Worm (Caenorhabditis elegans): ENCODE data around the gene Y49F6C.7.

Gene Y49F6C.7

ce11 chrII:3387503-3387902 is 19.5 kb upstream of the Y49F6C.7 start, which contains the start of gene T06D4.6:
TSS of gene T06D4.6 (minus strand) at chrII:3387603.
- TF ChIP-seq pax-3 (tag; optimal IDR thresholded peaks at IDR 0.05) (no peak), C34B4.2 (tag; optimal IDR thresholded peaks at IDR 0.05) (no peak), ceh-8 (GFP tag; optimal IDR thresholded peaks at IDR 0.05) (no peak), C04F5.9 (tag; optimal IDR thresholded peaks at IDR 0.05) (no peak), unc-86 (tag; optimal IDR thresholded peaks at IDR 0.05) (no peak), elt-2 (tag; optimal IDR thresholded peaks at IDR 0.05) (no peak), egl-27 (tag; optimal IDR thresholded peaks at IDR 0.05) (no peak), lin-35 (GFP tag; optimal IDR thresholded peaks at IDR 0.05) (no peak), Y116A8C.19 (tag; optimal IDR thresholded peaks at IDR 0.05; ENCODE audit: borderline replicate concordance) (no peak), irx-1 (tag; optimal IDR thresholded peaks at IDR 0.05) (no peak), ets-5 (GFP tag; IDR thresholded peaks at IDR 0.05) (no peak), unc-130 (tag; optimal IDR thresholded peaks at IDR 0.05) (no peak), snu-23 (GFP tag; optimal IDR thresholded peaks at IDR 0.05) (no peak), mef-2 (tag; optimal IDR thresholded peaks at IDR 0.05) (no peak), C16A3.4 (tag; optimal IDR thresholded peaks at IDR 0.05) (no peak), fkh-4 (tag; optimal IDR thresholded peaks at IDR 0.05; ENCODE audit: borderline replicate concordance) (no peak)

- TF ChIP-seq sptf-1 (tag; optimal IDR thresholded peaks at IDR 0.05) = no peak
- TF ChIP-seq sup-37 (GFP tag; optimal IDR thresholded peaks at IDR 0.05) = no peak
- no peak for TF ChIP-seq unc-86 (tag; optimal IDR thresholded peaks at IDR 0.05)
- no peak for TF ChIP-seq zag-1 (tag; optimal IDR thresholded peaks at IDR 0.05)
- no peak for TF ChIP-seq nhr-90 (tag; optimal IDR thresholded peaks at IDR 0.05; ENCODE audit: poor library complexity)
- no peak for TF ChIP-seq grh-1 (GFP tag; IDR thresholded peaks at IDR 0.05)
- no peak for TF ChIP-seq aha-1 (tag; optimal IDR thresholded peaks at IDR 0.05)
- TF ChIP-seq unc-130 (tag; optimal IDR thresholded peaks at IDR 0.05) = no peak
- no peak for TF ChIP-seq fkh-8 (tag; optimal IDR thresholded peaks at IDR 0.05)
- TF ChIP-seq ztf-4 (tag; optimal IDR thresholded peaks at IDR 0.05) = no peak
- TF ChIP-seq mef-2 (tag; optimal IDR thresholded peaks at IDR 0.05) = no peak
- no peak for TF ChIP-seq nhr-28 (tag; optimal IDR thresholded peaks at IDR 0.05)
- no peak for TF ChIP-seq egl-27 (tag; optimal IDR thresholded peaks at IDR 0.05)
- TF ChIP-seq lin-13 (GFP tag; optimal IDR thresholded peaks at IDR 0.05) = no peak
- no peak for TF ChIP-seq ztf-11 (tag; optimal IDR thresholded peaks at IDR 0.05)
- no peak for TF ChIP-seq nhr-12 (tag; optimal IDR thresholded peaks at IDR 0.05)
- no peak for TF ChIP-seq lsy-2 (tag; optimal IDR thresholded peaks at IDR 0.05)
- TF ChIP-seq snu-23 (GFP tag; optimal IDR thresholded peaks at IDR 0.05) = no peak
Measured at ce11 chrII:3385736-3386135, 17.7 kb upstream of the Y49F6C.7 start, which contains the start of gene T06D4.2. TSS of gene T06D4.2 (minus strand) at chrII:3385905.

- TF ChIP-seq grh-1 (GFP tag; IDR thresholded peaks at IDR 0.05) (no peak), nhr-76 (tag; optimal IDR thresholded peaks at IDR 0.05) (no peak), egl-27 (tag; optimal IDR thresholded peaks at IDR 0.05) (no peak), mep-1 (tag; optimal IDR thresholded peaks at IDR 0.05) (no peak), lir-3 (tag; optimal IDR thresholded peaks at IDR 0.05; ENCODE audit: poor library complexity) (no peak)
Measured at ce11 chrII:3383116-3383515, 15.1 kb upstream of the Y49F6C.7 start.

ce11 chrII:3381510-3381909 is 13.5 kb upstream of the Y49F6C.7 start, which contains the start of gene T06D4.1:
TSS of gene T06D4.1 (plus strand) at chrII:3381830.
- TF ChIP-seq skn-1 (tag; optimal IDR thresholded peaks at IDR 0.05) = no peak
- TF ChIP-seq xbp-1 (tag; optimal IDR thresholded peaks at IDR 0.05) = no peak
- no peak for TF ChIP-seq fkh-8 (tag; optimal IDR thresholded peaks at IDR 0.05)
- no peak for TF ChIP-seq nhr-47 (tag; optimal IDR thresholded peaks at IDR 0.05)
- TF ChIP-seq lin-15B (tag; optimal IDR thresholded peaks at IDR 0.05) = no peak
- no peak for TF ChIP-seq rnt-1 (tag; optimal IDR thresholded peaks at IDR 0.05)
- no peak for TF ChIP-seq nhr-71 (tag; optimal IDR thresholded peaks at IDR 0.05)
- no peak for TF ChIP-seq vab-15 (tag; optimal IDR thresholded peaks at IDR 0.05)
- TF ChIP-seq ceh-82 (tag; optimal IDR thresholded peaks at IDR 0.05) = no peak
- no peak for TF ChIP-seq ama-1 (optimal IDR thresholded peaks at IDR 0.05)
- TF ChIP-seq efl-1 (optimal IDR thresholded peaks at IDR 0.05) = no peak
- no peak for TF ChIP-seq efl-1 (GFP tag; optimal IDR thresholded peaks at IDR 0.05 in 1 of 2)
- no peak for TF ChIP-seq nhr-19 (GFP tag; conservative IDR thresholded peaks at IDR 0.05)
- no peak for TF ChIP-seq C34B4.2 (tag; optimal IDR thresholded peaks at IDR 0.05)
- TF ChIP-seq elt-2 (tag; optimal IDR thresholded peaks at IDR 0.05) = no peak
